Worm (Caenorhabditis elegans) whole organism, L4 larva: Measurements from ENCODE around the gene T05A7.1.

Experiments
- F26F4.8 ChIP-seq: fragments of 200-800 bp; sonication (Bioruptor generic); conservative IDR thresholded peaks from 2 replicates; pipeline ENCODE4 v1.3.6; 2022; ENCODE audit warnings: missing genetic modification characterization, missing compliant biosample characterization
- T26A8.4 ChIP-seq: fragments of 200-800 bp; sonication (Bioruptor generic); IDR thresholded peaks from 2 replicates; pipeline ENCODE4 v1.3.6; 2022; ENCODE audit warnings: missing genetic modification characterization, missing compliant biosample characterization
- ZK546.5 ChIP-seq, 2 experiments: sonication (generic microtip); optimal IDR thresholded peaks; 2 replicates each; lab custom pipeline; 2017; ENCODE audit warnings: missing biosample characterization in 2 of 2, missing genetic modification characterization in 2 of 2
- aha-1 ChIP-seq: fragments of 150-350 bp; peaks from one replicate; lab custom pipeline; 2014; ENCODE audit warnings: missing biosample characterization, missing genetic modification characterization
- aly-2 ChIP-seq: sonication (generic microtip); optimal IDR thresholded peaks from 2 replicates; lab custom pipeline; 2018; ENCODE audit warnings: missing biosample characterization, missing genetic modification characterization
- ama-1 ChIP-seq: fragments of 150-350 bp; optimal IDR thresholded peaks from 2 replicates; lab custom pipeline; 2014; ENCODE audit warnings: inconsistent platforms, mixed read lengths
- attf-4 ChIP-seq: sonication (generic microtip); optimal IDR thresholded peaks from 3 replicates; lab custom pipeline; 2017; ENCODE audit warnings: missing biosample characterization, missing genetic modification characterization
- ceh-20 ChIP-seq: fragments of 200-800 bp; sonication (Bioruptor generic); IDR thresholded peaks from 2 replicates; pipeline ENCODE4 v1.3.6; 2022; ENCODE audit warnings: missing genetic modification reagents, missing genetic modification characterization, missing compliant biosample characterization
- ceh-82 ChIP-seq: sonication (generic microtip); optimal IDR thresholded peaks from 2 replicates; lab custom pipeline; 2017; ENCODE audit warnings: missing biosample characterization, missing genetic modification characterization
- ces-1 ChIP-seq: fragments of 150-350 bp; sonication (generic microtip); optimal IDR thresholded peaks from 4 replicates; lab custom pipeline; 2014; ENCODE audit warnings: missing biosample characterization, missing genetic modification reagents, missing genetic modification characterization
- daf-19 ChIP-seq: fragments of 200-800 bp; sonication (Bioruptor generic); conservative IDR thresholded peaks from 2 replicates; pipeline ENCODE4 v1.3.6; 2022; ENCODE audit warnings: missing genetic modification characterization, missing compliant biosample characterization
- daf-8 ChIP-seq: fragments of 200-800 bp; sonication (Bioruptor generic); IDR thresholded peaks from 2 replicates; pipeline ENCODE4 v1.3.6; 2022; ENCODE audit warnings: missing genetic modification characterization, missing compliant biosample characterization
- dmd-6 ChIP-seq: fragments of 200-800 bp; sonication (Bioruptor generic); IDR thresholded peaks from 2 replicates; pipeline ENCODE4 v1.3.6; 2022; ENCODE audit warnings: missing genetic modification reagents, missing genetic modification characterization, missing compliant biosample characterization
- dmd-8 ChIP-seq: fragments of 200-800 bp; sonication (Bioruptor generic); IDR thresholded peaks from 2 replicates; pipeline ENCODE4 v1.3.6; 2022; ENCODE audit warnings: missing genetic modification characterization, missing compliant biosample characterization
- dmd-9 ChIP-seq: fragments of 200-800 bp; sonication (Bioruptor generic); IDR thresholded peaks from 2 replicates; pipeline ENCODE4 v1.3.6; 2022; ENCODE audit warnings: missing genetic modification reagents, missing genetic modification characterization, missing compliant biosample characterization
- dpl-1 ChIP-seq: fragments of 150-350 bp; optimal IDR thresholded peaks from 2 replicates; lab custom pipeline; 2014; ENCODE audit warnings: missing biosample characterization, missing genetic modification reagents, missing genetic modification characterization
- fkh-10 ChIP-seq: fragments of 150-350 bp; optimal IDR thresholded peaks from 2 replicates; lab custom pipeline; 2014; ENCODE audit warnings: missing biosample characterization, missing genetic modification reagents, missing genetic modification characterization
- fos-1 ChIP-seq: fragments of 150-350 bp; optimal IDR thresholded peaks from 2 replicates; lab custom pipeline; 2014; ENCODE audit warnings: missing biosample characterization, missing genetic modification characterization
- gei-8 ChIP-seq: fragments of 200-800 bp; sonication (Bioruptor generic); optimal IDR thresholded peaks from 2 replicates; lab custom pipeline; 2018; ENCODE audit warnings: mild to moderate bottlenecking, missing genetic modification characterization, missing compliant biosample characterization
- hif-1 ChIP-seq, 2 experiments: sonication (generic microtip); optimal IDR thresholded peaks; 2 replicates each; lab custom pipeline; 2016 to 2017; ENCODE audit warnings: missing compliant biosample characterization in 2 of 2, missing genetic modification characterization in 2 of 2, missing genetic modification reagents in 2 of 2, missing genotype in 2 of 2, mild to moderate bottlenecking in 1 of 2
- hlh-30 ChIP-seq: sonication (generic microtip); optimal IDR thresholded peaks from 2 replicates; lab custom pipeline; 2017; ENCODE audit warnings: antibody characterized with exemption, mild to moderate bottlenecking, missing genetic modification characterization, missing compliant biosample characterization; ENCODE audit not compliant: insufficient read depth
- hmg-1.1 ChIP-seq: fragments of 200-800 bp; sonication (Bioruptor generic); IDR thresholded peaks from 2 replicates; pipeline ENCODE4 v1.3.6; 2022; ENCODE audit warnings: missing genetic modification reagents, missing genetic modification characterization, missing compliant biosample characterization
- jun-1 ChIP-seq: fragments of 150-350 bp; optimal IDR thresholded peaks from 2 replicates; lab custom pipeline; 2014; ENCODE audit warnings: missing biosample characterization, missing genetic modification reagents, missing genetic modification characterization
- lir-3 ChIP-seq: sonication (generic microtip); optimal IDR thresholded peaks from 2 replicates; lab custom pipeline; 2016; ENCODE audit warnings: mild to moderate bottlenecking, missing genetic modification characterization, missing compliant biosample characterization
- lsy-2 ChIP-seq, 2 experiments: fragments of 150-350 bp in 1 of 2; sonication (generic microtip) in 1 of 2; optimal IDR thresholded peaks; 2 replicates each; lab custom pipeline; 2014 to 2017; ENCODE audit warnings: missing biosample characterization in 2 of 2, missing genetic modification characterization in 2 of 2
- madf-5 ChIP-seq, 2 experiments: fragments of 200-800 bp; sonication (Bioruptor generic); IDR thresholded peaks; 2 replicates each; pipeline ENCODE4 v1.3.6; 2022; ENCODE audit warnings: missing compliant biosample characterization in 2 of 2, missing genetic modification characterization in 2 of 2
- madf-9 ChIP-seq: fragments of 200-800 bp; sonication (Bioruptor generic); conservative IDR thresholded peaks from 2 replicates; pipeline ENCODE4 v1.3.6; 2022; ENCODE audit warnings: missing genetic modification reagents, missing genetic modification characterization, missing compliant biosample characterization
- mdt-29 ChIP-seq: fragments of 200-800 bp; sonication (Bioruptor generic); IDR thresholded peaks from 2 replicates; pipeline ENCODE4 v1.3.6; 2022; ENCODE audit warnings: missing genetic modification reagents, missing genetic modification characterization, missing compliant biosample characterization
- mes-2 ChIP-seq: sonication (generic microtip); optimal IDR thresholded peaks from 2 replicates; lab custom pipeline; 2016; ENCODE audit warnings: missing genotype, mild to moderate bottlenecking, missing genetic modification characterization, missing compliant biosample characterization; ENCODE audit not compliant: poor library complexity, severe bottlenecking
- nhr-102 ChIP-seq: sonication (generic microtip); optimal IDR thresholded peaks from 2 replicates; lab custom pipeline; 2016; ENCODE audit warnings: mild to moderate bottlenecking, missing genetic modification characterization, moderate library complexity, missing compliant biosample characterization
- nhr-11 ChIP-seq: fragments of 150-350 bp; optimal IDR thresholded peaks from 2 replicates; lab custom pipeline; 2014; ENCODE audit warnings: missing biosample characterization, missing genetic modification characterization
- nhr-111 ChIP-seq: fragments of 200-800 bp; sonication (Bioruptor generic); optimal IDR thresholded peaks from 2 replicates; lab custom pipeline; 2018; ENCODE audit warnings: mild to moderate bottlenecking, missing genetic modification characterization, missing compliant biosample characterization
- nhr-25 ChIP-seq: sonication (generic microtip); optimal IDR thresholded peaks from 2 replicates; lab custom pipeline; 2017; ENCODE audit warnings: missing genetic modification characterization, mild to moderate bottlenecking, missing compliant biosample characterization, antibody characterized with exemption, moderate library complexity, borderline replicate concordance; ENCODE audit not compliant: insufficient read depth
- nhr-41 ChIP-seq: fragments of 200-800 bp; sonication (Bioruptor generic); IDR thresholded peaks from 2 replicates; pipeline ENCODE4 v1.3.6; 2022; ENCODE audit warnings: missing genetic modification reagents, missing genetic modification characterization, missing compliant biosample characterization
- nhr-48 ChIP-seq: sonication (generic microtip); optimal IDR thresholded peaks from 2 replicates; lab custom pipeline; 2016; ENCODE audit warnings: mild to moderate bottlenecking, missing genetic modification characterization, missing compliant biosample characterization
- nhr-76 ChIP-seq: fragments of 150-350 bp; optimal IDR thresholded peaks from 2 replicates; lab custom pipeline; 2014; ENCODE audit warnings: missing biosample characterization, missing genetic modification characterization
- nhr-77 ChIP-seq: fragments of 150-350 bp; optimal IDR thresholded peaks from 2 replicates; lab custom pipeline; 2014; ENCODE audit warnings: missing biosample characterization, missing genetic modification characterization
- pha-4 ChIP-seq, 2 experiments: fragments of 150-350 bp in 1 of 2; fragments of 200-800 bp in 1 of 2; sonication (Bioruptor generic) in 1 of 2; IDR thresholded peaks in 1 of 2; optimal IDR thresholded peaks in 1 of 2; 2 replicates each; pipeline versions ENCODE4 v1.3.6 to Lab custom; 2014 to 2022; ENCODE audit warnings: missing genetic modification characterization in 2 of 2, missing genetic modification reagents in 2 of 2, missing biosample characterization in 1 of 2, missing compliant biosample characterization in 1 of 2
- php-3 ChIP-seq: fragments of 200-800 bp; sonication (Bioruptor generic); IDR thresholded peaks from 2 replicates; pipeline ENCODE4 v1.3.6; 2022; ENCODE audit warnings: missing genetic modification reagents, missing genetic modification characterization, missing compliant biosample characterization
- pqm-1 ChIP-seq: sonication (generic microtip); optimal IDR thresholded peaks from 2 replicates; lab custom pipeline; 2017; ENCODE audit warnings: missing biosample characterization, missing genetic modification characterization
- rbr-2 ChIP-seq: sonication (generic microtip); optimal IDR thresholded peaks from 2 replicates; lab custom pipeline; 2016; ENCODE audit warnings: missing genotype, missing genetic modification characterization, missing compliant biosample characterization
- set-16 ChIP-seq: fragments of 200-800 bp; sonication (Bioruptor generic); IDR thresholded peaks from 2 replicates; pipeline ENCODE4 v1.3.6; 2022; ENCODE audit warnings: missing genetic modification reagents, missing genetic modification characterization, missing compliant biosample characterization
- snpc-1.2 ChIP-seq: fragments of 200-800 bp; sonication (Bioruptor generic); IDR thresholded peaks from 2 replicates; pipeline ENCODE4 v1.3.6; 2022; ENCODE audit warnings: missing genetic modification reagents, missing genetic modification characterization, missing compliant biosample characterization
- spr-1 ChIP-seq: sonication (generic microtip); optimal IDR thresholded peaks from 2 replicates; lab custom pipeline; 2016; ENCODE audit warnings: mild to moderate bottlenecking, missing genetic modification characterization, missing compliant biosample characterization
- spr-3 ChIP-seq: fragments of 200-800 bp; sonication (Bioruptor generic); optimal IDR thresholded peaks from 2 replicates; lab custom pipeline; 2018; ENCODE audit warnings: mild to moderate bottlenecking, missing genetic modification characterization, missing compliant biosample characterization
- unc-130 ChIP-seq: sonication (generic microtip); optimal IDR thresholded peaks from 2 replicates; lab custom pipeline; 2016; ENCODE audit warnings: missing genetic modification reagents, missing genetic modification characterization, missing compliant biosample characterization
- unc-39 ChIP-seq: sonication (generic microtip); optimal IDR thresholded peaks from 2 replicates; lab custom pipeline; 2017; ENCODE audit warnings: missing biosample characterization, missing genetic modification characterization
- zip-11 ChIP-seq: fragments of 200-800 bp; sonication (Bioruptor generic); IDR thresholded peaks from 2 replicates; pipeline ENCODE4 v1.3.6; 2022; ENCODE audit warnings: missing genetic modification characterization, missing compliant biosample characterization
- ztf-11 ChIP-seq: fragments of 150-350 bp; optimal IDR thresholded peaks from 2 replicates; lab custom pipeline; 2014; ENCODE audit warnings: missing biosample characterization, missing genetic modification characterization
- ztf-7 ChIP-seq: fragments of 150-350 bp; optimal IDR thresholded peaks from 2 replicates; lab custom pipeline; 2014; ENCODE audit warnings: missing biosample characterization, missing genetic modification characterization

The T05A7.1 gene

DNA sequence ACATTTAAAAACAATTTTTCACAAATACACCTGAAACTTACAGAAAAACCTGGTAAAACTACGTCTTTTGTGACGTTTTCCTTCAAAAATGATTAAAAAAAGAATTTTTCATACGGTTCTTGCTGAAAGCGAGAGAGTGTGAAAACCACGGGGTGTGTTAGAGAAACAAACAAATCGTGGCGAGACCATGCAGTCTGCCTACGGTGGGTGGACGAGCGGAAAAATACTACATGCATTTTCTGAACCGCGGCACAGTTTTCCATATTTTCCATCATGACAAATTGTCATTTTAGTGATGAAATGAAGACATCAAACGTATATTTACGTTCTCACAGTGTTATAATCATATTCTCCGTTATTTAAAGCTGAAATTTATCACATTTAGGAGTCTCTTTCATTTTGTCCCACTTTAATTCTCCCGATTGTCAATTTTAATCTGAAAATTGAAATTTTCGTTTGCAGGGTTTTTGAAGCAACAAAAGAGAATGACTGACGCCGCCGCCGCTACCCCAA lies 28.4 kb downstream of the T05A7.1 start, which contains the start of the genes F10G7.9 and tsn-1 (continued):
- TF ChIP-seq php-3 (GFP tag; lab: Robert Waterston, UW): no peak
- no peak for TF ChIP-seq ztf-7 (tag; lab: Kevin White, UChicago)
- TF ChIP-seq zip-11 (GFP tag; lab: Robert Waterston, UW): no peak
- no peak for TF ChIP-seq ceh-82 (tag; lab: Kevin White, UChicago)
- peak; percentile 5 for TF ChIP-seq nhr-11
- TF ChIP-seq madf-9 (GFP tag; lab: Robert Waterston, UW): no peak
- no peak for TF ChIP-seq F26F4.8 (GFP tag; lab: Robert Waterston, UW)
- no peak for TF ChIP-seq ces-1 (GFP tag; lab: Kevin White, UChicago)
- no peak for TF ChIP-seq ceh-20 (GFP tag; lab: Robert Waterston, UW)
- TF ChIP-seq nhr-25 (tag; lab: Kevin White, UChicago): peak; percentile 46
- TF ChIP-seq mes-2 (tag; lab: Kevin White, UChicago): peak; percentile 83
- TF ChIP-seq nhr-76: no peak
- TF ChIP-seq nhr-102: no peak
- TF ChIP-seq lsy-2 (tag; optimal IDR thresholded peaks at IDR 0.05; lab: Kevin White, UChicago): peak; percentile 70 to 97
- no peak for TF ChIP-seq dmd-9 (GFP tag; lab: Robert Waterston, UW)
- peak; percentile 51 for TF ChIP-seq pqm-1
- TF ChIP-seq hmg-1.1 (GFP tag; lab: Robert Waterston, UW): peak; percentile 57; the same call in 1 of the 2 replicates
- TF ChIP-seq jun-1 (tag; lab: Kevin White, UChicago): no peak
- TF ChIP-seq ztf-11 (tag; lab: Kevin White, UChicago): no peak
- no peak for TF ChIP-seq set-16
- TF ChIP-seq madf-5 (GFP tag; IDR thresholded peaks at IDR 0.05; lab: Robert Waterston, UW): no peak
- peak; percentile 87 for TF ChIP-seq aha-1 (tag; lab: Kevin White, UChicago)
- no peak for TF ChIP-seq pha-4 (GFP tag; IDR thresholded peaks at IDR 0.05; lab: Robert Waterston, UW)
- TF ChIP-seq pha-4 (tag; optimal IDR thresholded peaks at IDR 0.05; lab: Kevin White, UChicago): peak; percentile 23
- peak; percentile 57 for TF ChIP-seq dmd-6 (GFP tag; lab: Robert Waterston, UW)
- TF ChIP-seq dpl-1 (GFP tag; lab: Kevin White, UChicago): peak; percentile 70
- no peak for TF ChIP-seq gei-8
- no peak for TF ChIP-seq lir-3 (tag; lab: Kevin White, UChicago)
- peak in 1 of 2 experiments; percentile 11 for TF ChIP-seq hif-1 (tag; optimal IDR thresholded peaks at IDR 0.05; lab: Kevin White, UChicago)
- TF ChIP-seq rbr-2 (tag; lab: Kevin White, UChicago): peak; percentile 0
- no peak for TF ChIP-seq spr-3 (GFP tag; lab: Kevin White, UChicago)

DNA sequence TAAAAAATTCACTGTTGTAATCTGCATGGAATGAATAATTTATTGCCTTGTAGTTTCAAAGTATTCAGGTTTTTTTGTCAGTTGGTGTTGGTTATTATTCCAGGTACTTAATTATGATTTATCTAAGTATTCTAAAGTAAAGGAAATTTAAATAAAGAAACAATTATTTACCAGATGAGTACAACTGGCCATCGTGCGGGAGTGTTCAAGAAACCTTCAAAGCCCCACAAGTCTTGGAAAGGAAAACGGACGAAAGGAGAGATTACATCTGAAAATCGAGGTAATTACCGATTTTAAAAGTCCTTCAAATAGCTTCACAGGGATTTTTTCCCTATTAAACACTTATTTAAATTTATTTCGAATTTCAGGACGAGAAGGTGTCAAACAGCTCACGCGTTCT lies 32.1 kb downstream of the T05A7.1 start, which contains the start of gene tag-151:
tag-151 (plus strand) TSS at position 158 of the 400 bp plus-strand sequence.
- TF ChIP-seq nhr-41 (GFP tag; lab: Robert Waterston, UW) (no peak), fos-1 (no peak), dpl-1 (GFP tag; lab: Kevin White, UChicago) (no peak), nhr-77 (no peak), unc-39 (no peak), daf-8 (GFP tag; lab: Robert Waterston, UW) (no peak), attf-4 (no peak), unc-130 (GFP tag; lab: Kevin White, UChicago) (no peak), aly-2 (tag; lab: Kevin White, UChicago) (no peak), ama-1 (no peak), mdt-29 (GFP tag; lab: Robert Waterston, UW) (no peak), dmd-8 (no peak), ztf-7 (tag; lab: Kevin White, UChicago) (no peak), snpc-1.2 (no peak), nhr-48 (tag; lab: Kevin White, UChicago) (peak; percentile 16), daf-19 (GFP tag; lab: Robert Waterston, UW) (no peak), ces-1 (GFP tag; lab: Kevin White, UChicago) (no peak), spr-1 (tag; lab: Kevin White, UChicago) (peak; percentile 36), rbr-2 (tag; lab: Kevin White, UChicago) (no peak), fkh-10 (GFP tag; lab: Kevin White, UChicago) (no peak), ceh-82 (tag; lab: Kevin White, UChicago) (no peak), hlh-30 (no peak), T26A8.4 (GFP tag; lab: Robert Waterston, UW) (no peak), set-16 (no peak), nhr-111 (GFP tag; lab: Kevin White, UChicago) (no peak), madf-5 (GFP tag; IDR thresholded peaks at IDR 0.05; lab: Robert Waterston, UW) (no peak), ZK546.5 (tag; optimal IDR thresholded peaks at IDR 0.05; lab: Kevin White, UChicago) (no peak)
